Fruit fly (Drosophila melanogaster): ENCODE results near the gene CG3123.

DNA sequence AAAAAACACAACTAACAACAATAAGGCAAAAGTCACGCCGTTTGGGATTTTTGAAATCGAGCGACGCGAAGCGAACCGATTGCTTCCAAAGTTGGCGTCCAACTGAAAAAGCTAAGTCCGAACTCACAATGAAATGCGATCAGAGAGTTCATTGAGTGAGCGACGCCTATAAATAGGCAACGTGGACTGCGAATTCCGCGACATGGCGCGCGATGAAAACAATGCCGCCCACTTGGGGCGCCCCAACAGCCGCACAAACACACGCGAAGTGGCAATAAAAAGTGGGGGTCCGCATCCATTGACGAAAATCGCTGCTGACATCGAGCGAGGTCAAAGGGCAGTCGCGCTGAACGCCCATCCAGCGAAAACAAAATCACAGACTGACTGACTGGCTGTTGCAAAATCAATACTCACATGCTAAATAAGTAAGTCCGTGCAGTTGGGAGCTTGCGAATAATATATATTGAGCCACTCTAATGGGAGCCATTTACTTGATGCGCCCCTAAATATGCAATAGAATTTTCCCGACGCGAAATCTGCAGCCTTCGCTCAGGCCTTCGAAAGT lies 30.0 kb upstream of the CG3123 start:
- TF ChIP-seq Crg-1 (GFP tag; optimal IDR thresholded peaks at IDR 0.05), result no peak
- TF ChIP-seq CG7045 (GFP tag; optimal IDR thresholded peaks at IDR 0.05), result no peak
- TF ChIP-seq toe (GFP tag; optimal IDR thresholded peaks at IDR 0.05), result no peak
- TF ChIP-seq ovo (GFP tag; optimal IDR thresholded peaks at IDR 0.05), result no peak
- TF ChIP-seq CG5204 (GFP tag; optimal IDR thresholded peaks at IDR 0.05), result no peak
- TF ChIP-seq CG12768 (GFP tag; optimal IDR thresholded peaks at IDR 0.05), result no peak
